Worm (Caenorhabditis elegans): ENCODE data around the gene trxr-2.

DNA sequence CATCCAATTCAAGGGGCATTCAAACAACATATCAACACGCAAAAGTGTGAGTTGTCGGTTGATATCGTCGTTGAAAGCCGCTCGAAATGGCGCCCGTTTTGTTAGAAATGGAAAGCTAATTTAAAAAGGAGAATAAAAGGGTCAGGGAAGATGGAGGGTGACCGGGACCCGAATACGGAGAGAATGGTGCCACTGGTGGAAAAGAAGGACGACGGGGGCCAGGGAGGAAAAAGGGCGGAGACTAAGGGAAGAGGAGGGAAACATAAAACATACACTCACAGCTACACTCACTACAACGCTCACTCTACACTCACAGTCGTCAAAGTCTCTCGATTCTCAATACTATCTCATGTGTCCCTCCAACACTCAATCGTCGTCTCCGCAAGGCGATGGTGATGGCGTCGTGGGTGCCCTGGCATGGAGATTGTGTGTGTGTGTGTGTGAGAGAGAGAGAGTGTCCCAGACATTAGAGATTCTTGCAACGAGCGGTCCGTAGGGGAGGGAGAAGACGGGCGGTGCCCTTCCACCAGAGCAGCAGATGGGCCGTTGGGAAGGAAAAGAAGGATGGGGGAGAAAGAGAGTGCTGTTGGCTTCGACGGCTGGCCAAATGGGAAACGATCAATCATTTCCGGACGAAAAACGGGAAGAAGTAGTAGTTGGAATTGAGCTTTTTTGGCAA lies 39.4 kb upstream of the trxr-2 start:
- peak; percentile 68 for TF ChIP-seq crh-2 (tag; optimal IDR thresholded peaks at IDR 0.05)
- TF ChIP-seq elt-3 (tag; optimal IDR thresholded peaks at IDR 0.05) = no peak
- no peak for TF ChIP-seq nhr-237 (tag; optimal IDR thresholded peaks at IDR 0.05)
- TF ChIP-seq ceh-82 (tag; optimal IDR thresholded peaks at IDR 0.05) = no peak
- peak; percentile 95 for TF ChIP-seq lin-39 (tag; optimal IDR thresholded peaks at IDR 0.05)
- no peak for TF ChIP-seq unc-62 (GFP tag; optimal IDR thresholded peaks at IDR 0.05)
- TF ChIP-seq ztf-4 (tag; optimal IDR thresholded peaks at IDR 0.05) = peak; percentile 59
- TF ChIP-seq sma-3 (GFP tag; optimal IDR thresholded peaks at IDR 0.05) = no peak
- TF ChIP-seq nhr-11 (tag; optimal IDR thresholded peaks at IDR 0.05) = no peak
